ENCODE assay signal across 4 worm cellular contexts in the genomic region with DNA sequence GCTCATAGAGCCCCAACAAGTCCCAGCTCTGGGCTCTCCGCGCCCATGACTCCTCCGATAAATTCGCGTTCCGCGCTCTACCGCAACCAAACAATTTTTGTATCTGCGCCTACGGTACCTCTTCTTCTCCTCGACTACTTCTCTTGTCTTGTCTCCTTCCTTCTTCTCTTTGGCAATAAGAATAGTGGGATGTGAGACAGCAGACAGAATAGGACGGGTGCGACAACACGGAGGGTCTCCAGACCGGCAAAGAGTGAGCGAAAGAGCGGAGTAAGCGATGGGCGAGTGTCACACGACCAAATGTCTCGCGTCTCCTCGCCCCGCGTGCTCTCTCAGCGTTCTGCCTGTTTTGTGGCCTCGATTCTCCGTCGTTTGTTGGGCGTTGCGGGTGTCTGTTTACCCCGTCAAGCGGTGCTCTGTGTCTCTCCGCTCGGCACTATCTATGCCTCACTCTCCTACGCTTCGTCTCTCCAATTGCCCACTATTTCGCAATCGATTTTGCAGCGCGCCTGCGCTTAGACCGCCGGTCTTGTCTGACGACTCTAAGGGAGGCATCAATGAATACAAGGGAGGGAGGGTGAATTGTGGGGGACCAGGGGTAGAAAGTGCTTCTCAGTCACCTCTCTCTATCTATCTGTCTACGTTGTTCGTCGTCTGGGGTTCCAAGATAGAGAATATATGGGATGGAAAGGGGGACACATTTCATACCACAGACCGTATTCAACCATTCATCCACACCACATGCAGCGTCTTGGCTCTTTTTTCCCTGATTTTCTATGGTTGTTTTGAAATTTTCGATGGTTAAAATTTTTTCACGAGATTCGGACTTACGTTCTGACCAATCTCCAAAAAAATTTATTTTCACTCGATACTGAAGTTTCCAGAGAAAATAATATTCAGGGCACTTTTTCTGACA.
TF ChIP-seq lines count a peak whose summit lies in the region.

A gene (minus strand): TSS at position 256 of the 916 bp plus-strand sequence.

TF ChIP-seq in whole organism, L2 larva, 48 proteins besides CTCF, POLR2A, EP300 and RAD21 (continued from another document):
- TF ChIP-seq sem-4 (tag; optimal IDR thresholded peaks at IDR 0.05; lab: Kevin White, UChicago) (peak; percentile 65), R02D3.7 (tag; optimal IDR thresholded peaks at IDR 0.05; lab: Kevin White, UChicago) (no peak), crh-2 (tag; optimal IDR thresholded peaks at IDR 0.05; lab: Kevin White, UChicago) (peak; percentile 90), ama-1 (optimal IDR thresholded peaks at IDR 0.05; lab: Kevin White, UChicago) (peak; percentile 78), aly-2 (tag; optimal IDR thresholded peaks at IDR 0.05; lab: Kevin White, UChicago) (no peak), nhr-12 (tag; optimal IDR thresholded peaks at IDR 0.05; lab: Kevin White, UChicago) (no peak), nhr-10 (tag; optimal IDR thresholded peaks at IDR 0.05; lab: Kevin White, UChicago) (no peak), snpc-4 (tag; optimal IDR thresholded peaks at IDR 0.05; lab: Kevin White, UChicago) (peak; percentile 56), unc-39 (tag; optimal IDR thresholded peaks at IDR 0.05; lab: Kevin White, UChicago) (no peak), gmeb-1 (tag; optimal IDR thresholded peaks at IDR 0.05; lab: Kevin White, UChicago) (peak; percentile 65), skn-1 (tag; optimal IDR thresholded peaks at IDR 0.05; lab: Kevin White, UChicago) (no peak), dmd-4 (tag; optimal IDR thresholded peaks at IDR 0.05; lab: Kevin White, UChicago) (no peak), ztf-4 (tag; optimal IDR thresholded peaks at IDR 0.05; lab: Kevin White, UChicago) (peak; percentile 89), alr-1 (tag; optimal IDR thresholded peaks at IDR 0.05; lab: Kevin White, UChicago) (no peak), blmp-1 (tag; optimal IDR thresholded peaks at IDR 0.05; lab: Kevin White, UChicago; ENCODE audit: insufficient read depth) (peak; percentile 8), nhr-237 (tag; optimal IDR thresholded peaks at IDR 0.05; lab: Kevin White, UChicago) (peak; percentile 63), peb-1 (tag; optimal IDR thresholded peaks at IDR 0.05; lab: Kevin White, UChicago) (no peak), ceh-16 (tag; optimal IDR thresholded peaks at IDR 0.05; lab: Kevin White, UChicago) (peak; percentile 37), nhr-21 (tag; optimal IDR thresholded peaks at IDR 0.05; lab: Kevin White, UChicago) (peak; percentile 88), F13H6.1 (tag; optimal IDR thresholded peaks at IDR 0.05; lab: Kevin White, UChicago) (peak; percentile 93), ztf-11 (tag; optimal IDR thresholded peaks at IDR 0.05; lab: Kevin White, UChicago) (no peak), nhr-6 (tag; optimal IDR thresholded peaks at IDR 0.05; lab: Kevin White, UChicago) (peak; percentile 16), lin-11 (tag; optimal IDR thresholded peaks at IDR 0.05; lab: Kevin White, UChicago) (peak; percentile 78), egl-27 (tag; optimal IDR thresholded peaks at IDR 0.05; lab: Kevin White, UChicago) (peak; percentile 75), mab-5 (tag; optimal IDR thresholded peaks at IDR 0.05; lab: Kevin White, UChicago) (peak; percentile 86), mdl-1 (tag; optimal IDR thresholded peaks at IDR 0.05; lab: Kevin White, UChicago) (peak; percentile 8 to 73), elt-3 (tag; optimal IDR thresholded peaks at IDR 0.05; lab: Kevin White, UChicago) (no peak), nhr-25 (tag; optimal IDR thresholded peaks at IDR 0.05; lab: Kevin White, UChicago) (peak; percentile 88), nhr-11 (tag; optimal IDR thresholded peaks at IDR 0.05; lab: Kevin White, UChicago) (no peak)

TF ChIP-seq in whole organism, L4 larva, 104 proteins besides CTCF, POLR2A, EP300 and RAD21 (continued from another document and continues in another):
- TF ChIP-seq F44E2.7 (GFP tag; IDR thresholded peaks at IDR 0.05; lab: Robert Waterston, UW), result 0 out of 2 replicates have a peak, but pooled peaks have one; percentile 24
- TF ChIP-seq aha-1 (tag; lab: Kevin White, UChicago), result peak; percentile 86
- TF ChIP-seq unc-130 (GFP tag; optimal IDR thresholded peaks at IDR 0.05; lab: Kevin White, UChicago), result peak; percentile 8
- peak; percentile 93 for TF ChIP-seq fkh-10 (GFP tag; optimal IDR thresholded peaks at IDR 0.05; lab: Kevin White, UChicago)
- no peak for TF ChIP-seq daf-19 (GFP tag; conservative IDR thresholded peaks at IDR 0.05; lab: Robert Waterston, UW)
- TF ChIP-seq zip-2 (tag; optimal IDR thresholded peaks at IDR 0.05; lab: Kevin White, UChicago), result peak; percentile 86
- TF ChIP-seq ces-1 (GFP tag; optimal IDR thresholded peaks at IDR 0.05; lab: Kevin White, UChicago), result no peak
- TF ChIP-seq R02D3.7 (tag; optimal IDR thresholded peaks at IDR 0.05; lab: Kevin White, UChicago), result no peak
- no peak for TF ChIP-seq F49E8.2 (tag; optimal IDR thresholded peaks at IDR 0.05; lab: Kevin White, UChicago; ENCODE audit: borderline replicate concordance)
- no peak for TF ChIP-seq Y75B8A.6 (GFP tag; IDR thresholded peaks at IDR 0.05; lab: Robert Waterston, UW)
- TF ChIP-seq mdl-1 (tag; optimal IDR thresholded peaks at IDR 0.05; lab: Kevin White, UChicago), result peak; percentile 62 to 86
- TF ChIP-seq unc-62 (GFP tag; optimal IDR thresholded peaks at IDR 0.05 in 1 of 2; lab: Kevin White, UChicago), result peak in 1 of 2 experiments; percentile 100
- no peak for TF ChIP-seq unc-62 (tag; optimal IDR thresholded peaks at IDR 0.05; lab: Kevin White, UChicago)
- TF ChIP-seq ztf-11 (tag; optimal IDR thresholded peaks at IDR 0.05; lab: Kevin White, UChicago), result no peak
- 0 out of 2 replicates have a peak, but pooled peaks have one; percentile 51 for TF ChIP-seq dmd-8 (GFP tag; IDR thresholded peaks at IDR 0.05; lab: Robert Waterston, UW)
- TF ChIP-seq lin-38 (GFP tag; IDR thresholded peaks at IDR 0.05; lab: Robert Waterston, UW), result peak; percentile 65
- TF ChIP-seq lin-13 (GFP tag; optimal IDR thresholded peaks at IDR 0.05; lab: Kevin White, UChicago), result peak; percentile 24
- TF ChIP-seq arid-1 (GFP tag; conservative IDR thresholded peaks at IDR 0.05; lab: Robert Waterston, UW), result no peak; the same call in 1 of the 2 replicates
- no peak for TF ChIP-seq fos-1 (tag; optimal IDR thresholded peaks at IDR 0.05; lab: Kevin White, UChicago)
- peak; percentile 6; the same call in 1 of the 2 replicates for TF ChIP-seq nhr-42 (GFP tag; IDR thresholded peaks at IDR 0.05; lab: Robert Waterston, UW)
- TF ChIP-seq ZK337.2 (GFP tag; IDR thresholded peaks at IDR 0.05; lab: Robert Waterston, UW), result no peak
- TF ChIP-seq skn-1 (tag; optimal IDR thresholded peaks at IDR 0.05; lab: Kevin White, UChicago), result no peak
- peak; percentile 64 for TF ChIP-seq mes-2 (tag; optimal IDR thresholded peaks at IDR 0.05; lab: Kevin White, UChicago; ENCODE audit: poor library complexity, severe bottlenecking)
- no peak for TF ChIP-seq daf-8 (GFP tag; IDR thresholded peaks at IDR 0.05; lab: Robert Waterston, UW)
- TF ChIP-seq lim-7 (GFP tag; IDR thresholded peaks at IDR 0.05; lab: Robert Waterston, UW), result no peak
- TF ChIP-seq nhr-77 (tag; optimal IDR thresholded peaks at IDR 0.05; lab: Kevin White, UChicago), result peak; percentile 18
- peak; percentile 66 for TF ChIP-seq jun-1 (tag; optimal IDR thresholded peaks at IDR 0.05; lab: Kevin White, UChicago)
- TF ChIP-seq dmd-9 (GFP tag; IDR thresholded peaks at IDR 0.05; lab: Robert Waterston, UW), result peak; percentile 52; the same call in 1 of the 2 replicates
- TF ChIP-seq rbr-2 (tag; optimal IDR thresholded peaks at IDR 0.05; lab: Kevin White, UChicago), result peak; percentile 91
- peak; percentile 70 for TF ChIP-seq F37D6.2 (tag; optimal IDR thresholded peaks at IDR 0.05; lab: Kevin White, UChicago)
- TF ChIP-seq nhr-28 (tag; optimal IDR thresholded peaks at IDR 0.05; lab: Kevin White, UChicago), result peak; percentile 76

TF ChIP-seq in whole organism, late embryonic, 69 proteins besides CTCF, POLR2A, EP300 and RAD21 (continued from another document):
- peak; percentile 78 for TF ChIP-seq ref-2 (tag; optimal IDR thresholded peaks at IDR 0.05; lab: Kevin White, UChicago)
- TF ChIP-seq sox-4 (tag; optimal IDR thresholded peaks at IDR 0.05; lab: Kevin White, UChicago), result peak; percentile 7
- peak; percentile 95 for TF ChIP-seq unc-55 (GFP tag; optimal IDR thresholded peaks at IDR 0.05; lab: Kevin White, UChicago)
- peak; percentile 69 for TF ChIP-seq ceh-18 (tag; optimal IDR thresholded peaks at IDR 0.05; lab: Kevin White, UChicago)
- no peak for TF ChIP-seq fax-1 (tag; optimal IDR thresholded peaks at IDR 0.05; lab: Kevin White, UChicago)
- TF ChIP-seq nfya-1 (tag; optimal IDR thresholded peaks at IDR 0.05; lab: Kevin White, UChicago), result peak; percentile 85
- TF ChIP-seq F13H6.1 (tag; optimal IDR thresholded peaks at IDR 0.05; lab: Kevin White, UChicago), result peak; percentile 76
- peak; percentile 45 for TF ChIP-seq ceh-6 (GFP tag; optimal IDR thresholded peaks at IDR 0.05; lab: Kevin White, UChicago)
- TF ChIP-seq K09A11.1 (tag; optimal IDR thresholded peaks at IDR 0.05; lab: Kevin White, UChicago; ENCODE audit: insufficient read depth), result peak; percentile 5
- peak; percentile 63 for TF ChIP-seq rnt-1 (tag; optimal IDR thresholded peaks at IDR 0.05; lab: Kevin White, UChicago)
- peak; percentile 93 for TF ChIP-seq ceh-31 (tag; optimal IDR thresholded peaks at IDR 0.05; lab: Kevin White, UChicago)
- TF ChIP-seq hlh-30 (tag; optimal IDR thresholded peaks at IDR 0.05; lab: Kevin White, UChicago; ENCODE audit: insufficient read depth), result peak; percentile 96
- peak; percentile 31 for TF ChIP-seq ceh-30 (tag; optimal IDR thresholded peaks at IDR 0.05; lab: Kevin White, UChicago)
- TF ChIP-seq unc-86 (tag; optimal IDR thresholded peaks at IDR 0.05; lab: Kevin White, UChicago), result no peak
- peak; percentile 71 for TF ChIP-seq syd-9 (tag; optimal IDR thresholded peaks at IDR 0.05; lab: Kevin White, UChicago)
- no peak for TF ChIP-seq zip-5 (tag; optimal IDR thresholded peaks at IDR 0.05; lab: Kevin White, UChicago)
- no peak for TF ChIP-seq K02D7.2 (tag; optimal IDR thresholded peaks at IDR 0.05; lab: Kevin White, UChicago)

TF ChIP-seq in whole organism, mixed stage, embryonic, 35 proteins besides CTCF, POLR2A, EP300 and RAD21 (continued from another document):
- TF ChIP-seq ztf-11 (tag; optimal IDR thresholded peaks at IDR 0.05; lab: Kevin White, UChicago) (peak; percentile 77), zip-8 (tag; optimal IDR thresholded peaks at IDR 0.05; lab: Kevin White, UChicago) (no peak), elt-1 (tag; optimal IDR thresholded peaks at IDR 0.05; lab: Kevin White, UChicago; ENCODE audit: borderline replicate concordance, insufficient read depth) (no peak), flh-1 (GFP tag; optimal IDR thresholded peaks at IDR 0.05; lab: Kevin White, UChicago) (no peak), snpc-4 (tag; optimal IDR thresholded peaks at IDR 0.05; lab: Kevin White, UChicago) (no peak), lin-13 (tag; optimal IDR thresholded peaks at IDR 0.05; lab: Kevin White, UChicago) (peak; percentile 16), nhr-76 (tag; optimal IDR thresholded peaks at IDR 0.05; lab: Kevin White, UChicago) (peak; percentile 36), sem-2 (GFP tag; optimal IDR thresholded peaks at IDR 0.05; lab: Kevin White, UChicago) (no peak), bed-3 (GFP tag; optimal IDR thresholded peaks at IDR 0.05; lab: Kevin White, UChicago) (no peak)
